Worm (Caenorhabditis elegans) whole organism, young adult: Measurements from ENCODE around the gene cmk-1.

Experiments
- B0035.1 ChIP-seq: sonication (generic microtip); optimal IDR thresholded peaks from 2 replicates; lab custom pipeline; 2016; ENCODE audit warnings: missing genetic modification characterization, mild to moderate bottlenecking, missing compliant biosample characterization, missing genotype, missing genetic modification reagents
- C17E4.6 ChIP-seq: fragments of 200-800 bp; sonication (Bioruptor generic); IDR thresholded peaks from 2 replicates; pipeline ENCODE4 v1.3.6; 2022; ENCODE audit warnings: missing genetic modification reagents, missing genetic modification characterization, missing compliant biosample characterization
- F10E7.11 ChIP-seq: sonication (generic microtip); optimal IDR thresholded peaks from 2 replicates; lab custom pipeline; 2017; ENCODE audit warnings: mild to moderate bottlenecking, missing genetic modification characterization, moderate library complexity, missing compliant biosample characterization
- F23B12.7 ChIP-seq: sonication (generic microtip); optimal IDR thresholded peaks from 2 replicates; lab custom pipeline; 2017; ENCODE audit warnings: missing genetic modification characterization, mild to moderate bottlenecking, missing compliant biosample characterization, antibody characterized with exemption, moderate library complexity; ENCODE audit not compliant: insufficient read depth
- F33H1.4 ChIP-seq: fragments of 200-800 bp; sonication (Bioruptor generic); IDR thresholded peaks from 2 replicates; pipeline ENCODE4 v1.3.6; 2022; ENCODE audit warnings: missing genetic modification reagents, missing genetic modification characterization, missing compliant biosample characterization
- K12H6.12 ChIP-seq: fragments of 200-800 bp; sonication (Bioruptor generic); optimal IDR thresholded peaks from 2 replicates; lab custom pipeline; 2018; ENCODE audit warnings: mild to moderate bottlenecking, missing genetic modification characterization, missing compliant biosample characterization
- T07F8.4 ChIP-seq: sonication (generic microtip); optimal IDR thresholded peaks from 2 replicates; lab custom pipeline; 2016; ENCODE audit warnings: mild to moderate bottlenecking, missing genetic modification characterization, moderate library complexity, missing compliant biosample characterization
- T26A5.8 ChIP-seq: sonication (generic microtip); optimal IDR thresholded peaks from 2 replicates; lab custom pipeline; 2016; ENCODE audit warnings: missing genetic modification characterization, missing compliant biosample characterization
- Y53F4B.3 ChIP-seq: fragments of 200-800 bp; sonication (Bioruptor generic); IDR thresholded peaks from 2 replicates; pipeline ENCODE4 v1.3.6; 2022; ENCODE audit warnings: missing genetic modification reagents, missing genetic modification characterization, missing compliant biosample characterization
- Y67H2A.10 ChIP-seq: fragments of 200-800 bp; sonication (Bioruptor generic); conservative IDR thresholded peaks from 2 replicates; pipeline ENCODE4 v1.3.6; 2022; ENCODE audit warnings: missing genetic modification reagents, missing genetic modification characterization, missing compliant biosample characterization
- akir-1 ChIP-seq: fragments of 200-800 bp; sonication (Bioruptor generic); optimal IDR thresholded peaks from 2 replicates; lab custom pipeline; 2018; ENCODE audit warnings: mild to moderate bottlenecking, missing genetic modification characterization, moderate library complexity, missing compliant biosample characterization
- aptf-3 ChIP-seq: fragments of 200-800 bp; sonication (Bioruptor generic); IDR thresholded peaks from 2 replicates; pipeline ENCODE4 v1.3.6; 2022; ENCODE audit warnings: missing genetic modification characterization, missing compliant biosample characterization
- ccch-3 ChIP-seq: fragments of 200-800 bp; sonication (Bioruptor generic); optimal IDR thresholded peaks from 2 replicates; lab custom pipeline; 2018; ENCODE audit warnings: mild to moderate bottlenecking, missing genetic modification characterization, missing compliant biosample characterization
- cebp-1 ChIP-seq, 2 experiments: fragments of 200-800 bp in 1 of 2; sonication (Bioruptor generic) in 1 of 2; sonication (generic microtip) in 1 of 2; IDR thresholded peaks in 1 of 2; optimal IDR thresholded peaks in 1 of 2; 2 replicates each; pipeline versions ENCODE4 v1.3.6 to Lab custom; 2017 to 2022; ENCODE audit warnings: missing compliant biosample characterization in 2 of 2, missing genetic modification characterization in 2 of 2, mild to moderate bottlenecking in 1 of 2, missing genetic modification reagents in 1 of 2, moderate library complexity in 1 of 2
- cebp-2 ChIP-seq: fragments of 200-800 bp; sonication (Bioruptor generic); IDR thresholded peaks from 2 replicates; pipeline ENCODE4 v1.3.6; 2022; ENCODE audit warnings: missing genetic modification characterization, missing compliant biosample characterization
- ceh-27 ChIP-seq: fragments of 200-800 bp; sonication (Bioruptor generic); optimal IDR thresholded peaks from 2 replicates; lab custom pipeline; 2018; ENCODE audit warnings: mild to moderate bottlenecking, missing genetic modification characterization, moderate library complexity, missing compliant biosample characterization
- ceh-79 ChIP-seq: sonication (generic microtip); optimal IDR thresholded peaks from 2 replicates; lab custom pipeline; 2017; ENCODE audit warnings: mild to moderate bottlenecking, missing genetic modification characterization, missing compliant biosample characterization
- ceh-91 ChIP-seq: fragments of 200-800 bp; sonication (Bioruptor generic); IDR thresholded peaks from 2 replicates; pipeline ENCODE4 v1.3.6; 2022; ENCODE audit warnings: missing genetic modification reagents, missing genetic modification characterization, missing compliant biosample characterization
- chd-7 ChIP-seq: sonication (generic microtip); optimal IDR thresholded peaks from 2 replicates; lab custom pipeline; 2016; ENCODE audit warnings: mild to moderate bottlenecking, missing genetic modification characterization, moderate library complexity, missing compliant biosample characterization
- dox-1 ChIP-seq: fragments of 200-800 bp; sonication (Bioruptor generic); IDR thresholded peaks from 2 replicates; pipeline ENCODE4 v1.3.6; 2022; ENCODE audit warnings: missing genetic modification reagents, missing genetic modification characterization, missing compliant biosample characterization
- dpff-1 ChIP-seq: sonication (generic microtip); optimal IDR thresholded peaks from 2 replicates; lab custom pipeline; 2017; ENCODE audit warnings: mild to moderate bottlenecking, missing genetic modification characterization, missing compliant biosample characterization
- egl-18 ChIP-seq: fragments of 200-800 bp; sonication (Bioruptor generic); IDR thresholded peaks from 2 replicates; pipeline ENCODE4 v1.3.6; 2022; ENCODE audit warnings: missing genetic modification reagents, missing genetic modification characterization, missing compliant biosample characterization
- egrh-3 ChIP-seq: fragments of 200-800 bp; sonication (Bioruptor generic); IDR thresholded peaks from 2 replicates; pipeline ENCODE4 v1.3.6; 2022; ENCODE audit warnings: missing genetic modification reagents, missing genetic modification characterization, missing compliant biosample characterization
- him-1 ChIP-seq: sonication (generic microtip); optimal IDR thresholded peaks from 2 replicates; lab custom pipeline; 2016; ENCODE audit warnings: missing genotype, missing genetic modification reagents, missing genetic modification characterization, missing compliant biosample characterization
- hlh-26 ChIP-seq: fragments of 200-800 bp; sonication (Bioruptor generic); conservative IDR thresholded peaks from 2 replicates; pipeline ENCODE4 v1.3.6; 2022; ENCODE audit warnings: missing genetic modification reagents, missing genetic modification characterization, missing compliant biosample characterization
- hrde-1 ChIP-seq: sonication (generic microtip); optimal IDR thresholded peaks from 2 replicates; lab custom pipeline; 2016; ENCODE audit warnings: missing genetic modification characterization, mild to moderate bottlenecking, missing compliant biosample characterization, moderate library complexity, missing genotype, missing genetic modification reagents, borderline replicate concordance
- let-607 ChIP-seq, 2 experiments: fragments of 200-800 bp in 1 of 2; sonication (Bioruptor generic) in 1 of 2; sonication (generic microtip) in 1 of 2; optimal IDR thresholded peaks; 2 replicates each; lab custom pipeline; 2016 to 2018; ENCODE audit warnings: mild to moderate bottlenecking in 2 of 2, missing compliant biosample characterization in 2 of 2, missing genetic modification characterization in 2 of 2, moderate library complexity in 2 of 2, missing genotype in 1 of 2
- lin-26 ChIP-seq: fragments of 200-800 bp; sonication (Bioruptor generic); IDR thresholded peaks from 2 replicates; pipeline ENCODE4 v1.3.6; 2022; ENCODE audit warnings: missing genetic modification reagents, missing genetic modification characterization, missing compliant biosample characterization
- lin-40 ChIP-seq: sonication (generic microtip); optimal IDR thresholded peaks from 2 replicates; lab custom pipeline; 2016; ENCODE audit warnings: missing genetic modification characterization, mild to moderate bottlenecking, missing compliant biosample characterization, missing genotype, missing genetic modification reagents
- madf-3 ChIP-seq: fragments of 200-800 bp; sonication (Bioruptor generic); IDR thresholded peaks from 2 replicates; pipeline ENCODE4 v1.3.6; 2022; ENCODE audit warnings: missing genetic modification reagents, missing genetic modification characterization, missing compliant biosample characterization
- mel-28 ChIP-seq: sonication (generic microtip); optimal IDR thresholded peaks from 2 replicates; lab custom pipeline; 2016; ENCODE audit warnings: borderline replicate concordance, mild to moderate bottlenecking, missing genetic modification characterization, missing compliant biosample characterization
- mes-4 ChIP-seq: sonication (generic microtip); optimal IDR thresholded peaks from 2 replicates; lab custom pipeline; 2016; ENCODE audit warnings: missing genotype, missing genetic modification characterization, missing compliant biosample characterization
- nhr-80 ChIP-seq: sonication (generic microtip); optimal IDR thresholded peaks from 2 replicates; lab custom pipeline; 2016; ENCODE audit warnings: missing genetic modification characterization, missing compliant biosample characterization
- rec-8 ChIP-seq, 2 experiments: sonication (generic microtip); optimal IDR thresholded peaks; 2 replicates each; lab custom pipeline; 2016; ENCODE audit warnings: mild to moderate bottlenecking in 2 of 2, missing genetic modification characterization in 2 of 2, missing genetic modification reagents in 2 of 2, missing genotype in 2 of 2, missing biosample characterization in 1 of 2, missing compliant biosample characterization in 1 of 2, moderate library complexity in 1 of 2
- repo-1 ChIP-seq: sonication (generic microtip); optimal IDR thresholded peaks from 2 replicates; lab custom pipeline; 2017; ENCODE audit warnings: mild to moderate bottlenecking, missing genetic modification characterization, missing compliant biosample characterization
- rpc-1 ChIP-seq, 2 experiments: fragments of 150-350 bp in 1 of 2; sonication (generic microtip) in 1 of 2; optimal IDR thresholded peaks; 2 replicates each; lab custom pipeline; 2014 to 2018; ENCODE audit warnings: missing biosample characterization in 1 of 2, missing genetic modification characterization in 1 of 2, missing genetic modification reagents in 1 of 2, missing genotype in 1 of 2
- snpc-1.1 ChIP-seq: sonication (generic microtip); optimal IDR thresholded peaks from 2 replicates; lab custom pipeline; 2017; ENCODE audit warnings: missing genetic modification characterization, mild to moderate bottlenecking, missing compliant biosample characterization, antibody characterized with exemption, moderate library complexity, missing genotype, missing genetic modification reagents; ENCODE audit not compliant: insufficient read depth
- snpc-4 ChIP-seq, 5 experiments: fragments of 150-350 bp in 1 of 5; sonication (generic microtip) in 4 of 5; optimal IDR thresholded peaks; 2 replicates each; lab custom pipeline; 2014 to 2018; ENCODE audit warnings: missing genetic modification characterization in 5 of 5, missing biosample characterization in 3 of 5, antibody characterized with exemption in 2 of 5, mild to moderate bottlenecking in 2 of 5, missing compliant biosample characterization in 2 of 5, missing genotype in 2 of 5, moderate library complexity in 2 of 5, missing genetic modification reagents in 1 of 5
- somi-1 ChIP-seq: fragments of 200-800 bp; sonication (Bioruptor generic); optimal IDR thresholded peaks from 2 replicates; lab custom pipeline; 2018; ENCODE audit warnings: mild to moderate bottlenecking, missing genetic modification characterization, missing compliant biosample characterization
- tbp1 ChIP-seq: fragments of 200-800 bp; sonication (Bioruptor generic); optimal IDR thresholded peaks from 2 replicates; lab custom pipeline; 2018; ENCODE audit warnings: mild to moderate bottlenecking, missing genetic modification characterization, missing compliant biosample characterization
- tbx-9 ChIP-seq: sonication (generic microtip); optimal IDR thresholded peaks from 2 replicates; lab custom pipeline; 2016; ENCODE audit warnings: borderline replicate concordance, missing genetic modification characterization, inconsistent platforms, missing compliant biosample characterization
- zim-3 ChIP-seq: sonication (generic microtip); optimal IDR thresholded peaks from 2 replicates; lab custom pipeline; 2017; ENCODE audit warnings: mild to moderate bottlenecking, missing genetic modification characterization, moderate library complexity, missing compliant biosample characterization
- ztf-18 ChIP-seq: sonication (generic microtip); optimal IDR thresholded peaks from 2 replicates; lab custom pipeline; 2016; ENCODE audit warnings: missing genotype, mild to moderate bottlenecking, missing genetic modification characterization, missing compliant biosample characterization
- ztf-22 ChIP-seq: fragments of 200-800 bp; sonication (Bioruptor generic); optimal IDR thresholded peaks from 2 replicates; lab custom pipeline; 2018; ENCODE audit warnings: mild to moderate bottlenecking, missing genetic modification characterization, moderate library complexity, missing compliant biosample characterization
- ztf-25 ChIP-seq: fragments of 200-800 bp; sonication (Bioruptor generic); IDR thresholded peaks from 2 replicates; pipeline ENCODE4 v1.3.6; 2022; ENCODE audit warnings: missing genetic modification reagents, missing genetic modification characterization, missing compliant biosample characterization
- ztf-26 ChIP-seq: sonication (generic microtip); optimal IDR thresholded peaks from 2 replicates; lab custom pipeline; 2017; ENCODE audit warnings: missing genetic modification characterization, missing compliant biosample characterization

The cmk-1 gene

DNA sequence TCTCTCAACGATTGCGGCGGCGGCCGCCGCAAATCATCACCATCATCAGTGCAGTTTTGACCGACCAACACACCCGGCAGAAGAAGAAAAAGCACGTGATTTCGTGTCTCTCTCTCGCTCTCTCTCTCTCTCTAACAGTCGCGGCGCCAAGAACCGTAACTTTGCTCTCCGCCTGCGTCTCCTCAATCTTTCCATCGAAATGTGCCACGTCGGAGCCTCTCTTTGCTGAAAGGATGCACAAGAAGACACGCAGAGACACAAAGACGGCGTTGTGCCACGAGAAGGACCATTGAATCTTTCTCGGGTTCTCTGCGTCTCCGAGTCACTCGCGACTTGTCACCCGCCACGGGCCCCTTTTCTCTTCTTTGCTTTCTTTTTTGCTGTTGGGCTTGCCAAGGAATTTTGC, 33.6 kb downstream of the cmk-1 start (continued):
- TF ChIP-seq let-607 (tag; optimal IDR thresholded peaks at IDR 0.05; lab: Kevin White, UChicago) (peak; percentile 11 to 82), ztf-26 (tag; lab: Kevin White, UChicago) (peak; percentile 7), ztf-22 (GFP tag; lab: Kevin White, UChicago) (no peak), snpc-1.1 (no peak), chd-7 (tag; lab: Kevin White, UChicago) (no peak), akir-1 (GFP tag; lab: Kevin White, UChicago) (no peak), zim-3 (tag; lab: Kevin White, UChicago) (no peak), B0035.1 (tag; lab: Kevin White, UChicago) (no peak), tbp1 (GFP tag; lab: Kevin White, UChicago) (peak; percentile 34), lin-26 (GFP tag; lab: Robert Waterston, UW) (peak; percentile 59; the same call in 1 of the 2 replicates), somi-1 (GFP tag; lab: Kevin White, UChicago) (peak; percentile 46), cebp-2 (GFP tag; lab: Robert Waterston, UW) (no peak), T26A5.8 (tag; lab: Kevin White, UChicago) (no peak), hlh-26 (GFP tag; lab: Robert Waterston, UW) (no peak), Y53F4B.3 (GFP tag; lab: Robert Waterston, UW) (no peak), F23B12.7 (no peak), ztf-18 (tag; lab: Kevin White, UChicago) (peak; percentile 33), ceh-27 (GFP tag; lab: Kevin White, UChicago) (peak; percentile 46), ztf-25 (GFP tag; lab: Robert Waterston, UW) (no peak), lin-40 (peak; percentile 65), ceh-79 (tag; lab: Kevin White, UChicago) (no peak), T07F8.4 (tag; lab: Kevin White, UChicago) (no peak), him-1 (tag; lab: Kevin White, UChicago) (no peak), dpff-1 (tag; lab: Kevin White, UChicago) (no peak), nhr-80 (tag; lab: Kevin White, UChicago) (peak; percentile 90), aptf-3 (no peak), egrh-3 (GFP tag; lab: Robert Waterston, UW) (peak; percentile 39), madf-3 (GFP tag; lab: Robert Waterston, UW) (no peak), F10E7.11 (tag; lab: Kevin White, UChicago) (no peak), rpc-1 (optimal IDR thresholded peaks at IDR 0.05; lab: Kevin White, UChicago) (no peak), rpc-1 (tag; optimal IDR thresholded peaks at IDR 0.05; lab: Kevin White, UChicago) (no peak), ccch-3 (no peak), mel-28 (tag; lab: Kevin White, UChicago) (no peak), F33H1.4 (no peak), K12H6.12 (tag; lab: Kevin White, UChicago) (peak; percentile 90), rec-8 (tag; optimal IDR thresholded peaks at IDR 0.05; lab: Kevin White, UChicago) (no peak), mes-4 (tag; lab: Kevin White, UChicago) (no peak), snpc-4 (GFP tag; optimal IDR thresholded peaks at IDR 0.05; lab: Kevin White, UChicago) (no peak), snpc-4 (tag; optimal IDR thresholded peaks at IDR 0.05; lab: Kevin White, UChicago) (peak in 2 of 4 experiments; percentile 24 to 30), C17E4.6 (GFP tag; lab: Robert Waterston, UW) (no peak), egl-18 (GFP tag; lab: Robert Waterston, UW) (no peak), Y67H2A.10 (GFP tag; lab: Robert Waterston, UW) (no peak), tbx-9 (no peak), hrde-1 (no peak), repo-1 (tag; lab: Kevin White, UChicago) (no peak), cebp-1 (GFP tag; IDR thresholded peaks at IDR 0.05; lab: Robert Waterston, UW) (no peak; the same call in 1 of the 2 replicates), cebp-1 (tag; optimal IDR thresholded peaks at IDR 0.05; lab: Kevin White, UChicago) (peak; percentile 75), ceh-91 (GFP tag; lab: Robert Waterston, UW) (no peak), dox-1 (GFP tag; lab: Robert Waterston, UW) (peak; percentile 74)
